ENCODE assay signal across 1 fruit fly cellular context in the genomic region with DNA sequence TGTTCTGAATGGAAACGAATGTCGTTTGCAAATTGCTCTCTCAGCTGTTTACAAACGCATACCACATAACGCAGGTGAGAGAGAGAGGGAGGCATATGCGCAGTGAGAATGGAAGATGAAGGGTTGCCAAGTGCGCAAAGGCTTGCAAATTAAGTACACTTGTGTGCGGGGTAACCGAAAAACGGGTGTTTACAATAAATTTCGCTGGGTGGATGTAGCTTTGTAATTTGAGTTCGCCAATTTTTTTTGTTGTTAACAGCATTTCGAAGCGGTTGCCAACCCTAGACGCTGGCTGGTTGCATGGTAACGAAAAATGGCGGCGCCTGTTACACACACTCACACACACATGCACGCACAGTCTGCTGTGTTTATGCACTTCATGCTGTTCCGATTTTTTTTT.
TF ChIP-seq lines count a peak whose summit lies in the region.

No protein-coding gene starts in this region.

TF ChIP-seq in whole organism, embryonic, 481 proteins besides CTCF, POLR2A, EP300 and RAD21 (continued from another document and continues in another):
- TF ChIP-seq ken (GFP tag; IDR thresholded peaks at IDR 0.05; lab: Robert Waterston, UW) (peak; percentile 97), amos (GFP tag; IDR thresholded peaks at IDR 0.05; lab: Robert Waterston, UW; ENCODE audit: partially characterized antibody) (no peak), Scr (GFP tag; IDR thresholded peaks at IDR 0.05; lab: Robert Waterston, UW; ENCODE audit: partially characterized antibody) (no peak), CG7839 (tag; optimal IDR thresholded peaks at IDR 0.05; lab: Kevin White, UChicago) (peak; percentile 96), CG15011 (GFP tag; optimal IDR thresholded peaks at IDR 0.05; lab: Kevin White, UChicago) (no peak), knrl (GFP tag; IDR thresholded peaks at IDR 0.05; lab: Robert Waterston, UW; ENCODE audit: partially characterized antibody) (peak; percentile 21; the same call in 1 of the 3 replicates), kah (GFP tag; optimal IDR thresholded peaks at IDR 0.05; lab: Kevin White, UChicago) (peak; percentile 89), CG12769 (tag; optimal IDR thresholded peaks at IDR 0.05; lab: Kevin White, UChicago) (peak; percentile 98), bab2 (GFP tag; optimal IDR thresholded peaks at IDR 0.05; lab: Kevin White, UChicago) (peak; percentile 92), CG15696 (tag; optimal IDR thresholded peaks at IDR 0.05; lab: Kevin White, UChicago) (peak; percentile 87), fd64A (GFP tag; optimal IDR thresholded peaks at IDR 0.05; lab: Kevin White, UChicago) (peak; percentile 95), klu (GFP tag; IDR thresholded peaks at IDR 0.05; lab: Robert Waterston, UW) (peak; percentile 86), Stat92E (GFP tag; optimal IDR thresholded peaks at IDR 0.05; lab: Kevin White, UChicago) (no peak), CG12659 (GFP tag; optimal IDR thresholded peaks at IDR 0.05; lab: Kevin White, UChicago) (peak; percentile 97), CG30403 (GFP tag; optimal IDR thresholded peaks at IDR 0.05; lab: Kevin White, UChicago) (peak; percentile 92), Nf-YA (GFP tag; IDR thresholded peaks at IDR 0.05; lab: Robert Waterston, UW) (peak; percentile 92), NFAT (GFP tag; IDR thresholded peaks at IDR 0.05; lab: Robert Waterston, UW) (peak; percentile 97), CG2712 (tag; optimal IDR thresholded peaks at IDR 0.05; lab: Kevin White, UChicago) (peak; percentile 91), slbo (GFP tag; IDR thresholded peaks at IDR 0.05; lab: Robert Waterston, UW) (peak; percentile 96), Aef1 (GFP tag; IDR thresholded peaks at IDR 0.05; lab: Robert Waterston, UW) (peak; percentile 95), tll (GFP tag; optimal IDR thresholded peaks at IDR 0.05; lab: Kevin White, UChicago) (no peak), CG14710 (tag; optimal IDR thresholded peaks at IDR 0.05; lab: Kevin White, UChicago) (peak; percentile 93), vfl (GFP tag; optimal IDR thresholded peaks at IDR 0.05; lab: Kevin White, UChicago) (peak; percentile 89), CG7372 (GFP tag; IDR thresholded peaks at IDR 0.05; lab: Robert Waterston, UW) (peak; percentile 97), fd102C (GFP tag; optimal IDR thresholded peaks at IDR 0.05; lab: Kevin White, UChicago) (peak; percentile 45), CG8359 (GFP tag; optimal IDR thresholded peaks at IDR 0.05; lab: Kevin White, UChicago; ENCODE audit: borderline replicate concordance) (peak; percentile 78), CG18599 (GFP tag; optimal IDR thresholded peaks at IDR 0.05; lab: Kevin White, UChicago) (peak; percentile 97), p53 (GFP tag; optimal IDR thresholded peaks at IDR 0.05; lab: Kevin White, UChicago) (peak; percentile 81), ewg (GFP tag; optimal IDR thresholded peaks at IDR 0.05; lab: Kevin White, UChicago) (peak; percentile 96), Atf6 (GFP tag; IDR thresholded peaks at IDR 0.05; lab: Robert Waterston, UW) (peak; percentile 94), Taf1 (GFP tag; IDR thresholded peaks at IDR 0.05; lab: Robert Waterston, UW) (peak; percentile 95), usp (GFP tag; optimal IDR thresholded peaks at IDR 0.05; lab: Kevin White, UChicago) (no peak), Jarid2 (GFP tag; optimal IDR thresholded peaks at IDR 0.05; lab: Kevin White, UChicago) (no peak), zfh2 (GFP tag; optimal IDR thresholded peaks at IDR 0.05; lab: Kevin White, UChicago) (peak; percentile 92), CG6683 (GFP tag; optimal IDR thresholded peaks at IDR 0.05; lab: Kevin White, UChicago) (peak; percentile 83), CG9817 (tag; optimal IDR thresholded peaks at IDR 0.05; lab: Kevin White, UChicago) (peak; percentile 95), luna (GFP tag; optimal IDR thresholded peaks at IDR 0.05; lab: Kevin White, UChicago) (peak; percentile 79), jing (GFP tag; optimal IDR thresholded peaks at IDR 0.05; lab: Kevin White, UChicago) (peak; percentile 92), CG8089 (GFP tag; optimal IDR thresholded peaks at IDR 0.05; lab: Kevin White, UChicago) (peak; percentile 93), unpg (GFP tag; optimal IDR thresholded peaks at IDR 0.05; lab: Kevin White, UChicago) (peak; percentile 96), CG32767 (GFP tag; IDR thresholded peaks at IDR 0.05; lab: Robert Waterston, UW) (peak; percentile 97), CG31388 (GFP tag; optimal IDR thresholded peaks at IDR 0.05; lab: Kevin White, UChicago) (peak; percentile 80), chif (GFP tag; optimal IDR thresholded peaks at IDR 0.05; lab: Kevin White, UChicago) (peak; percentile 92 to 93), nerfin-1 (tag; optimal IDR thresholded peaks at IDR 0.05; lab: Kevin White, UChicago) (peak; percentile 94), sd (tag; optimal IDR thresholded peaks at IDR 0.05; lab: Kevin White, UChicago) (peak; percentile 85), fru (optimal IDR thresholded peaks at IDR 0.05; lab: Kevin White, UChicago) (no peak), CG12236 (GFP tag; optimal IDR thresholded peaks at IDR 0.05; lab: Kevin White, UChicago) (peak; percentile 85), lola (GFP tag; optimal IDR thresholded peaks at IDR 0.05; lab: Kevin White, UChicago) (peak in 1 of 3 experiments; percentile 83), Optix (GFP tag; IDR thresholded peaks at IDR 0.05; lab: Robert Waterston, UW) (peak; percentile 97), gt (GFP tag; IDR thresholded peaks at IDR 0.05; lab: Robert Waterston, UW) (peak; percentile 86), Ptx1 (GFP tag; IDR thresholded peaks at IDR 0.05; lab: Robert Waterston, UW) (peak; percentile 96), tgo (GFP tag; IDR thresholded peaks at IDR 0.05; lab: Robert Waterston, UW) (peak; percentile 95), sisA (GFP tag; IDR thresholded peaks at IDR 0.05; lab: Robert Waterston, UW) (peak; percentile 96), CG6791 (GFP tag; IDR thresholded peaks at IDR 0.05; lab: Robert Waterston, UW; ENCODE audit: partially characterized antibody) (no peak), CG8281 (tag; optimal IDR thresholded peaks at IDR 0.05; lab: Kevin White, UChicago) (peak; percentile 79), Xrp1 (GFP tag; IDR thresholded peaks at IDR 0.05; lab: Robert Waterston, UW) (peak; percentile 97), abd-A (tag; optimal IDR thresholded peaks at IDR 0.05; lab: Kevin White, UChicago) (peak; percentile 71), zf30C (GFP tag; optimal IDR thresholded peaks at IDR 0.05; lab: Kevin White, UChicago) (peak; percentile 35), zfh1 (GFP tag; IDR thresholded peaks at IDR 0.05; lab: Robert Waterston, UW) (peak; percentile 98), Rx (GFP tag; IDR thresholded peaks at IDR 0.05; lab: Robert Waterston, UW) (peak; percentile 96), CG1792 (GFP tag; optimal IDR thresholded peaks at IDR 0.05; lab: Kevin White, UChicago) (peak; percentile 87), exex (tag; optimal IDR thresholded peaks at IDR 0.05; lab: Kevin White, UChicago) (peak; percentile 75), CG14050 (GFP tag; IDR thresholded peaks at IDR 0.05; lab: Robert Waterston, UW) (peak; percentile 94), Xbp1 (GFP tag; optimal IDR thresholded peaks at IDR 0.05; lab: Kevin White, UChicago) (peak; percentile 94), CG10431 (GFP tag; optimal IDR thresholded peaks at IDR 0.05; lab: Kevin White, UChicago) (peak; percentile 92), dysf (GFP tag; IDR thresholded peaks at IDR 0.05; lab: Robert Waterston, UW) (peak; percentile 98), CG8765 (GFP tag; IDR thresholded peaks at IDR 0.05; lab: Robert Waterston, UW) (peak; percentile 83), CG17385 (GFP tag; optimal IDR thresholded peaks at IDR 0.05; lab: Kevin White, UChicago) (peak; percentile 94), insv (GFP tag; optimal IDR thresholded peaks at IDR 0.05; lab: Kevin White, UChicago) (peak; percentile 26 to 74), CG10959 (GFP tag; IDR thresholded peaks at IDR 0.05; lab: Robert Waterston, UW) (peak; percentile 93), CG34224 (GFP tag; IDR thresholded peaks at IDR 0.05; lab: Robert Waterston, UW; ENCODE audit: partially characterized antibody) (no peak), CG8944 (GFP tag; optimal IDR thresholded peaks at IDR 0.05; lab: Kevin White, UChicago) (peak; percentile 93), Bgb (GFP tag; IDR thresholded peaks at IDR 0.05; lab: Robert Waterston, UW; ENCODE audit: partially characterized antibody) (peak; percentile 16; the same call in 1 of the 2 replicates), grau (tag; optimal IDR thresholded peaks at IDR 0.05; lab: Kevin White, UChicago) (peak; percentile 93), Med (GFP tag; lab: Kevin White, UChicago) (peak; percentile 99), Gsc (GFP tag; IDR thresholded peaks at IDR 0.05; lab: Robert Waterston, UW) (peak; percentile 71), CG14860 (GFP tag; IDR thresholded peaks at IDR 0.05; lab: Robert Waterston, UW; ENCODE audit: partially characterized antibody) (no peak), CG2889 (GFP tag; IDR thresholded peaks at IDR 0.05; lab: Robert Waterston, UW) (peak; percentile 92), mld (GFP tag; IDR thresholded peaks at IDR 0.05; lab: Robert Waterston, UW; ENCODE audit: partially characterized antibody) (no peak), Fer3 (tag; optimal IDR thresholded peaks at IDR 0.05; lab: Kevin White, UChicago) (peak; percentile 95), Awh (GFP tag; IDR thresholded peaks at IDR 0.05; lab: Robert Waterston, UW) (peak; percentile 95), CG15479 (GFP tag; optimal IDR thresholded peaks at IDR 0.05; lab: Kevin White, UChicago) (peak; percentile 63), sna (GFP tag; IDR thresholded peaks at IDR 0.05; lab: Robert Waterston, UW; ENCODE audit: partially characterized antibody) (no peak), pnt (GFP tag; optimal IDR thresholded peaks at IDR 0.05; lab: Kevin White, UChicago) (peak; percentile 92), hb (GFP tag; IDR thresholded peaks at IDR 0.05; lab: Robert Waterston, UW; ENCODE audit: partially characterized antibody) (no peak), btn (GFP tag; optimal IDR thresholded peaks at IDR 0.05; lab: Kevin White, UChicago) (peak; percentile 88), lov (optimal IDR thresholded peaks at IDR 0.05; lab: Kevin White, UChicago) (no peak), lov (GFP tag; IDR thresholded peaks at IDR 0.05; lab: Robert Waterston, UW) (peak; percentile 96), Dip2 (GFP tag; IDR thresholded peaks at IDR 0.05; lab: Robert Waterston, UW) (peak; percentile 55; the same call in 1 of the 2 replicates), CG9932 (GFP tag; IDR thresholded peaks at IDR 0.05; lab: Robert Waterston, UW) (peak; percentile 95), Bteb2 (GFP tag; optimal IDR thresholded peaks at IDR 0.05; lab: Kevin White, UChicago) (peak; percentile 91), org-1 (GFP tag; optimal IDR thresholded peaks at IDR 0.05; lab: Kevin White, UChicago) (peak; percentile 94), CG12942 (GFP tag; optimal IDR thresholded peaks at IDR 0.05; lab: Kevin White, UChicago) (peak; percentile 92), emc (GFP tag; optimal IDR thresholded peaks at IDR 0.05; lab: Kevin White, UChicago) (peak; percentile 87), CG8388 (GFP tag; optimal IDR thresholded peaks at IDR 0.05; lab: Kevin White, UChicago) (peak; percentile 92), CG34376 (GFP tag; optimal IDR thresholded peaks at IDR 0.05; lab: Kevin White, UChicago) (peak; percentile 96), CG14014 (GFP tag; IDR thresholded peaks at IDR 0.05; lab: Robert Waterston, UW) (peak; percentile 96), CG7271 (tag; optimal IDR thresholded peaks at IDR 0.05; lab: Kevin White, UChicago) (peak; percentile 66), row (GFP tag; IDR thresholded peaks at IDR 0.05; lab: Robert Waterston, UW) (peak; percentile 97), sc (optimal IDR thresholded peaks at IDR 0.05; lab: Kevin White, UChicago) (no peak), sc (GFP tag; optimal IDR thresholded peaks at IDR 0.05; lab: Kevin White, UChicago) (peak; percentile 90), CG5245 (GFP tag; optimal IDR thresholded peaks at IDR 0.05; lab: Kevin White, UChicago) (peak; percentile 95), slou (GFP tag; optimal IDR thresholded peaks at IDR 0.05; lab: Kevin White, UChicago) (peak; percentile 75), kay (GFP tag; optimal IDR thresholded peaks at IDR 0.05; lab: Kevin White, UChicago) (peak; percentile 75), lmd (GFP tag; IDR thresholded peaks at IDR 0.05; lab: Robert Waterston, UW) (peak; percentile 96), CG13424 (tag; optimal IDR thresholded peaks at IDR 0.05; lab: Kevin White, UChicago) (peak; percentile 97), CG7987 (GFP tag; optimal IDR thresholded peaks at IDR 0.05; lab: Kevin White, UChicago) (peak; percentile 88), ash1 (GFP tag; optimal IDR thresholded peaks at IDR 0.05; lab: Kevin White, UChicago) (peak; percentile 86), Dref (GFP tag; IDR thresholded peaks at IDR 0.05; lab: Robert Waterston, UW) (peak; percentile 46), pros (GFP tag; optimal IDR thresholded peaks at IDR 0.05; lab: Kevin White, UChicago) (peak; percentile 55), CG3281 (GFP tag; optimal IDR thresholded peaks at IDR 0.05; lab: Kevin White, UChicago) (peak; percentile 94), Side (GFP tag; optimal IDR thresholded peaks at IDR 0.05; lab: Kevin White, UChicago) (peak; percentile 95), CG15073 (GFP tag; optimal IDR thresholded peaks at IDR 0.05; lab: Kevin White, UChicago) (peak; percentile 77), B-H2 (GFP tag; optimal IDR thresholded peaks at IDR 0.05; lab: Kevin White, UChicago) (peak; percentile 94), YL-1 (GFP tag; optimal IDR thresholded peaks at IDR 0.05; lab: Kevin White, UChicago) (peak; percentile 89), CG17186 (GFP tag; optimal IDR thresholded peaks at IDR 0.05; lab: Kevin White, UChicago) (peak; percentile 89), eve (GFP tag; optimal IDR thresholded peaks at IDR 0.05; lab: Kevin White, UChicago) (no peak), CG9215 (GFP tag; IDR thresholded peaks at IDR 0.05; lab: Robert Waterston, UW) (peak; percentile 90), CG17328 (GFP tag; IDR thresholded peaks at IDR 0.05; lab: Robert Waterston, UW) (peak; percentile 97), gsb (GFP tag; IDR thresholded peaks at IDR 0.05; lab: Robert Waterston, UW) (peak; percentile 91), D19A (tag; optimal IDR thresholded peaks at IDR 0.05; lab: Kevin White, UChicago) (peak; percentile 88), Adf1 (GFP tag; IDR thresholded peaks at IDR 0.05; lab: Robert Waterston, UW) (peak; percentile 69), ro (GFP tag; IDR thresholded peaks at IDR 0.05; lab: Robert Waterston, UW) (peak; percentile 89), CG7963 (GFP tag; IDR thresholded peaks at IDR 0.05; lab: Robert Waterston, UW; ENCODE audit: partially characterized antibody) (no peak), sim (GFP tag; IDR thresholded peaks at IDR 0.05; lab: Robert Waterston, UW) (peak; percentile 93), chn (GFP tag; optimal IDR thresholded peaks at IDR 0.05; lab: Kevin White, UChicago) (peak; percentile 95)
